Worm (Caenorhabditis elegans) whole organism, mixed stage, embryonic: Measurements from ENCODE around the gene hmit-1.3.

Experiments
- bed-3 ChIP-seq: fragments of 200-800 bp; sonication (Bioruptor generic); optimal IDR thresholded peaks from 3 replicates; lab custom pipeline; 2018; ENCODE audit warnings: mild to moderate bottlenecking, missing genetic modification characterization, moderate library complexity, missing compliant biosample characterization
- blmp-1 ChIP-seq: fragments of 150-350 bp; optimal IDR thresholded peaks from 2 replicates; lab custom pipeline; 2014; ENCODE audit warnings: missing biosample characterization, missing genetic modification characterization
- ces-1 ChIP-seq: fragments of 150-350 bp; optimal IDR thresholded peaks from 2 replicates; lab custom pipeline; 2014; ENCODE audit warnings: missing biosample characterization, missing genetic modification reagents, missing genetic modification characterization
- flh-1 ChIP-seq: fragments of 200-800 bp; sonication (Bioruptor generic); optimal IDR thresholded peaks from 2 replicates; lab custom pipeline; 2018; ENCODE audit warnings: mild to moderate bottlenecking, missing genetic modification characterization, moderate library complexity, missing compliant biosample characterization
- lin-13 ChIP-seq: fragments of 150-350 bp; optimal IDR thresholded peaks from 2 replicates; lab custom pipeline; 2014; ENCODE audit warnings: missing biosample characterization, missing genetic modification characterization
- lsy-2 ChIP-seq: fragments of 150-350 bp; optimal IDR thresholded peaks from 2 replicates; lab custom pipeline; 2014; ENCODE audit warnings: missing biosample characterization, missing genetic modification characterization
- nhr-28 ChIP-seq: fragments of 150-350 bp; optimal IDR thresholded peaks from 2 replicates; lab custom pipeline; 2014; ENCODE audit warnings: missing biosample characterization, missing genetic modification characterization
- pha-4 ChIP-seq: fragments of 150-350 bp; optimal IDR thresholded peaks from 2 replicates; lab custom pipeline; 2018; ENCODE audit warnings: missing biosample characterization, missing genetic modification reagents, missing genetic modification characterization
- snpc-4 ChIP-seq: fragments of 150-350 bp; optimal IDR thresholded peaks from 2 replicates; lab custom pipeline; 2014; ENCODE audit warnings: missing biosample characterization, missing genetic modification characterization
- unc-62 ChIP-seq: fragments of 150-350 bp; optimal IDR thresholded peaks from 2 replicates; lab custom pipeline; 2014; ENCODE audit warnings: missing biosample characterization, missing genetic modification reagents, missing genetic modification characterization
- ztf-11 ChIP-seq: fragments of 150-350 bp; optimal IDR thresholded peaks from 2 replicates; lab custom pipeline; 2014; ENCODE audit warnings: missing biosample characterization, missing genetic modification characterization

- TF ChIP-seq ces-1 (GFP tag; lab: Kevin White, UChicago) (no peak), nhr-28 (tag; lab: Kevin White, UChicago) (no peak), unc-62 (no peak), bed-3 (no peak), flh-1 (GFP tag; lab: Kevin White, UChicago) (no peak), lsy-2 (tag; lab: Kevin White, UChicago) (no peak), pha-4 (tag; lab: Kevin White, UChicago) (no peak), blmp-1 (tag; lab: Kevin White, UChicago) (no peak), ztf-11 (tag; lab: Kevin White, UChicago) (no peak), snpc-4 (no peak), lin-13 (tag; lab: Kevin White, UChicago) (no peak)
Measured at ce11 chrIII:3519505-3519904, at the start of gene hmit-1.3.
